Worm (Caenorhabditis elegans) whole organism, L4 larva: Measurements from ENCODE around the gene nhr-269.

Experiments used
- F10B5.3 ChIP-seq: sonication (generic microtip); optimal IDR thresholded peaks from 2 replicates; lab custom pipeline; 2016; ENCODE audit warnings: mild to moderate bottlenecking, missing genetic modification characterization, missing compliant biosample characterization
- F49E8.2 ChIP-seq: sonication (generic microtip); optimal IDR thresholded peaks from 2 replicates; lab custom pipeline; 2016; ENCODE audit warnings: missing compliant biosample characterization, mild to moderate bottlenecking, missing genetic modification characterization, borderline replicate concordance
- T20F7.1 ChIP-seq: fragments of 200-800 bp; sonication (Bioruptor generic); optimal IDR thresholded peaks from 2 replicates; lab custom pipeline; 2018; ENCODE audit warnings: mild to moderate bottlenecking, missing genetic modification characterization, missing compliant biosample characterization
- ZK546.5 ChIP-seq, 2 experiments: sonication (generic microtip); optimal IDR thresholded peaks; 2 replicates each; lab custom pipeline; 2017; ENCODE audit warnings: missing biosample characterization in 2 of 2, missing genetic modification characterization in 2 of 2
- attf-4 ChIP-seq: sonication (generic microtip); optimal IDR thresholded peaks from 3 replicates; lab custom pipeline; 2017; ENCODE audit warnings: missing biosample characterization, missing genetic modification characterization
- ceh-20 ChIP-seq: fragments of 200-800 bp; sonication (Bioruptor generic); IDR thresholded peaks from 2 replicates; pipeline ENCODE4 v1.3.6; 2022; ENCODE audit warnings: missing genetic modification reagents, missing genetic modification characterization, missing compliant biosample characterization
- ceh-28 ChIP-seq: fragments of 150-350 bp; optimal IDR thresholded peaks from 2 replicates; lab custom pipeline; 2014; ENCODE audit warnings: missing biosample characterization, missing genetic modification reagents, missing genetic modification characterization
- ceh-32 ChIP-seq: sonication (generic microtip); optimal IDR thresholded peaks from 2 replicates; lab custom pipeline; 2016; ENCODE audit warnings: mild to moderate bottlenecking, missing genetic modification characterization, missing compliant biosample characterization; ENCODE audit not compliant: poor library complexity
- ceh-44 ChIP-seq: fragments of 200-800 bp; sonication (Bioruptor generic); IDR thresholded peaks from 2 replicates; pipeline ENCODE4 v1.3.6; 2022; ENCODE audit warnings: missing genetic modification reagents, missing genetic modification characterization, missing compliant biosample characterization
- ceh-82 ChIP-seq: sonication (generic microtip); optimal IDR thresholded peaks from 2 replicates; lab custom pipeline; 2017; ENCODE audit warnings: missing biosample characterization, missing genetic modification characterization
- ces-1 ChIP-seq: fragments of 150-350 bp; sonication (generic microtip); optimal IDR thresholded peaks from 4 replicates; lab custom pipeline; 2014; ENCODE audit warnings: missing biosample characterization, missing genetic modification reagents, missing genetic modification characterization
- cey-2 ChIP-seq: sonication (generic microtip); optimal IDR thresholded peaks from 3 replicates; lab custom pipeline; 2017; ENCODE audit warnings: missing genetic modification characterization, mild to moderate bottlenecking, missing compliant biosample characterization, antibody characterized with exemption, borderline replicate concordance; ENCODE audit not compliant: insufficient read depth
- ctbp-1 ChIP-seq: fragments of 200-800 bp; sonication (Bioruptor generic); IDR thresholded peaks from 2 replicates; pipeline ENCODE4 v1.3.6; 2022; ENCODE audit warnings: missing genetic modification reagents, missing genetic modification characterization, missing compliant biosample characterization
- daf-16 ChIP-seq, 3 experiments: sonication (generic microtip); optimal IDR thresholded peaks; 2 replicates each; lab custom pipeline; 2016 to 2017; ENCODE audit warnings: missing genetic modification characterization in 3 of 3, missing genetic modification reagents in 3 of 3, mild to moderate bottlenecking in 2 of 3, missing compliant biosample characterization in 2 of 3, missing biosample characterization in 1 of 3, moderate library complexity in 1 of 3
- dmd-6 ChIP-seq: fragments of 200-800 bp; sonication (Bioruptor generic); IDR thresholded peaks from 2 replicates; pipeline ENCODE4 v1.3.6; 2022; ENCODE audit warnings: missing genetic modification reagents, missing genetic modification characterization, missing compliant biosample characterization
- dmd-9 ChIP-seq: fragments of 200-800 bp; sonication (Bioruptor generic); IDR thresholded peaks from 2 replicates; pipeline ENCODE4 v1.3.6; 2022; ENCODE audit warnings: missing genetic modification reagents, missing genetic modification characterization, missing compliant biosample characterization
- fos-1 ChIP-seq: fragments of 150-350 bp; optimal IDR thresholded peaks from 2 replicates; lab custom pipeline; 2014; ENCODE audit warnings: missing biosample characterization, missing genetic modification characterization
- hlh-11 ChIP-seq: fragments of 200-800 bp; sonication (Bioruptor generic); optimal IDR thresholded peaks from 2 replicates; lab custom pipeline; 2018; ENCODE audit warnings: mild to moderate bottlenecking, missing genetic modification characterization, missing compliant biosample characterization
- hmg-1.1 ChIP-seq: fragments of 200-800 bp; sonication (Bioruptor generic); IDR thresholded peaks from 2 replicates; pipeline ENCODE4 v1.3.6; 2022; ENCODE audit warnings: missing genetic modification reagents, missing genetic modification characterization, missing compliant biosample characterization
- lin-13 ChIP-seq: fragments of 150-350 bp; optimal IDR thresholded peaks from 2 replicates; lab custom pipeline; 2014; ENCODE audit warnings: missing biosample characterization, missing genetic modification reagents, missing genetic modification characterization
- lin-15B ChIP-seq: fragments of 150-350 bp; sonication (generic microtip); optimal IDR thresholded peaks from 3 replicates; lab custom pipeline; 2014; ENCODE audit warnings: missing biosample characterization, missing genetic modification characterization
- lin-38 ChIP-seq: fragments of 200-800 bp; sonication (Bioruptor generic); IDR thresholded peaks from 2 replicates; pipeline ENCODE4 v1.3.6; 2022; ENCODE audit warnings: missing genetic modification reagents, missing genetic modification characterization, missing compliant biosample characterization
- lsy-2 ChIP-seq, 2 experiments: fragments of 150-350 bp in 1 of 2; sonication (generic microtip) in 1 of 2; optimal IDR thresholded peaks; 2 replicates each; lab custom pipeline; 2014 to 2017; ENCODE audit warnings: missing biosample characterization in 2 of 2, missing genetic modification characterization in 2 of 2
- madf-5 ChIP-seq, 2 experiments: fragments of 200-800 bp; sonication (Bioruptor generic); IDR thresholded peaks; 2 replicates each; pipeline ENCODE4 v1.3.6; 2022; ENCODE audit warnings: missing compliant biosample characterization in 2 of 2, missing genetic modification characterization in 2 of 2
- madf-9 ChIP-seq: fragments of 200-800 bp; sonication (Bioruptor generic); conservative IDR thresholded peaks from 2 replicates; pipeline ENCODE4 v1.3.6; 2022; ENCODE audit warnings: missing genetic modification reagents, missing genetic modification characterization, missing compliant biosample characterization
- mxl-2 ChIP-seq: fragments of 200-800 bp; sonication (Bioruptor generic); conservative IDR thresholded peaks from 2 replicates; pipeline ENCODE4 v1.3.6; 2022; ENCODE audit warnings: missing genetic modification reagents, missing genetic modification characterization, missing compliant biosample characterization
- mxl-3 ChIP-seq: fragments of 200-800 bp; sonication (Bioruptor generic); optimal IDR thresholded peaks from 2 replicates; lab custom pipeline; 2018; ENCODE audit warnings: mild to moderate bottlenecking, missing genetic modification characterization, missing compliant biosample characterization
- nhr-11 ChIP-seq: fragments of 150-350 bp; optimal IDR thresholded peaks from 2 replicates; lab custom pipeline; 2014; ENCODE audit warnings: missing biosample characterization, missing genetic modification characterization
- nhr-111 ChIP-seq: fragments of 200-800 bp; sonication (Bioruptor generic); optimal IDR thresholded peaks from 2 replicates; lab custom pipeline; 2018; ENCODE audit warnings: mild to moderate bottlenecking, missing genetic modification characterization, missing compliant biosample characterization
- nhr-237 ChIP-seq: sonication (generic microtip); optimal IDR thresholded peaks from 2 replicates; lab custom pipeline; 2017; ENCODE audit warnings: missing biosample characterization, missing genetic modification characterization
- nhr-28 ChIP-seq: fragments of 150-350 bp; optimal IDR thresholded peaks from 2 replicates; lab custom pipeline; 2014; ENCODE audit warnings: missing biosample characterization, missing genetic modification characterization
- nhr-41 ChIP-seq: fragments of 200-800 bp; sonication (Bioruptor generic); IDR thresholded peaks from 2 replicates; pipeline ENCODE4 v1.3.6; 2022; ENCODE audit warnings: missing genetic modification reagents, missing genetic modification characterization, missing compliant biosample characterization
- nhr-42 ChIP-seq: fragments of 200-800 bp; sonication (Bioruptor generic); IDR thresholded peaks from 2 replicates; pipeline ENCODE4 v1.3.6; 2022; ENCODE audit warnings: missing genetic modification characterization, missing compliant biosample characterization
- sdz-12 ChIP-seq: fragments of 200-800 bp; sonication (Bioruptor generic); optimal IDR thresholded peaks from 2 replicates; lab custom pipeline; 2018; ENCODE audit warnings: mild to moderate bottlenecking, missing genetic modification characterization, missing compliant biosample characterization
- set-16 ChIP-seq: fragments of 200-800 bp; sonication (Bioruptor generic); IDR thresholded peaks from 2 replicates; pipeline ENCODE4 v1.3.6; 2022; ENCODE audit warnings: missing genetic modification reagents, missing genetic modification characterization, missing compliant biosample characterization
- skn-1 ChIP-seq: fragments of 150-350 bp; optimal IDR thresholded peaks from 2 replicates; lab custom pipeline; 2014; ENCODE audit warnings: missing biosample characterization, missing genetic modification characterization
- snpc-4 ChIP-seq: fragments of 150-350 bp; optimal IDR thresholded peaks from 2 replicates; lab custom pipeline; 2014; ENCODE audit warnings: missing biosample characterization, missing genetic modification characterization
- tag-97 ChIP-seq: fragments of 200-800 bp; sonication (Bioruptor generic); IDR thresholded peaks from 2 replicates; pipeline ENCODE4 v1.3.6; 2022; ENCODE audit warnings: missing genetic modification characterization, missing compliant biosample characterization
- unc-130 ChIP-seq: sonication (generic microtip); optimal IDR thresholded peaks from 2 replicates; lab custom pipeline; 2016; ENCODE audit warnings: missing genetic modification reagents, missing genetic modification characterization, missing compliant biosample characterization
- unc-62 ChIP-seq, 3 experiments: fragments of 150-350 bp in 1 of 3; sonication (generic microtip); optimal IDR thresholded peaks in 2 of 3; peaks in 1 of 3; 1 replicate in 1 of 3; 2 replicates in 2 of 3; lab custom pipeline; 2014 to 2017; ENCODE audit warnings: missing biosample characterization in 3 of 3, missing genetic modification characterization in 3 of 3, missing genetic modification reagents in 3 of 3, missing genotype in 1 of 3

The nhr-269 gene

DNA sequence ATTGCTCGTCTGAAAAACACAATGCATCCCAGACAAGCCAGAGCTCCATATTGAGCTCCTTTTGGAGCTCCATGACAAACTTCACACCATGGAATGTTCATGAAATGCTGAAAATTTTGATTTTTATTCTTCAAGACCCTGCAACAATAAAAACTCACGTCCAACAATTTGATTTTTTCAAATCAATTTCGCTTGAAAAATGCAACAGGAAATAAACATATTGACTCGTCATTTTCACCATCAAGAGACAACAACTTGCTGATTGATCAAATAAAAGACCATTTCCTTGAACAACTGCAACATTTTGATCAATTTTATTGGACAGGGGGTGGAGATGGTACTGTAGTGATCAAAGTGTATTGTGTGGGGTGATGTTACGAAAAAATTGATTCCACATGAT lies at the start of gene nhr-269:
Gene nhr-269, minus strand, starts transcription at position 101 of the 400 bp plus-strand sequence.
- TF ChIP-seq madf-5 (GFP tag; IDR thresholded peaks at IDR 0.05; lab: Robert Waterston, UW) (no peak), nhr-42 (GFP tag; lab: Robert Waterston, UW) (no peak), ceh-20 (GFP tag; lab: Robert Waterston, UW) (no peak), unc-130 (GFP tag; lab: Kevin White, UChicago) (no peak), F49E8.2 (no peak), hmg-1.1 (GFP tag; lab: Robert Waterston, UW) (no peak), mxl-3 (no peak)

DNA sequence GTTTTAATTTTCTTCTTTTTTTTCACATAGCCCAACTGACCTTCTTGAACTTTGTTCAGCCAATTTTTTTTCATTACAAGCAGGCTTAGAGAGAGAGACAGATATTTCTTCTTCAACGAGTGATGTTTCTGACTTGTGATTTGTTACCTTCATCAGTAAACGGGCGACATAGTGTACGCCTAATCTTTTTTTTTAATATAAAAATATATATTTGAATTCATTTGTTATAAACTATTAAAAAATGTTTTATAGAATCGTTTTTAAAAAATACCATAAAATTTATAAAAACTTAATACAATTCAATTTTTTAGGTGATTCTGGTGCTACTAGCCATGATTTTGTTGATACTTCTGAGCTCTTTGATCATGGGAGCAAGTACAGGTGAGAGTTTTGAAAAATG lies 48.2 kb upstream of the nhr-269 start, which contains the start of gene T06E6.10:
Gene T06E6.10, plus strand, starts transcription at position 301 of the 400 bp plus-strand sequence.
- TF ChIP-seq T20F7.1 (GFP tag; lab: Kevin White, UChicago) = no peak
- no peak for TF ChIP-seq snpc-4 (tag; lab: Kevin White, UChicago)
- TF ChIP-seq tag-97 (GFP tag; lab: Robert Waterston, UW) = no peak
- no peak for TF ChIP-seq F10B5.3 (tag; lab: Kevin White, UChicago)
- no peak for TF ChIP-seq nhr-28

DNA sequence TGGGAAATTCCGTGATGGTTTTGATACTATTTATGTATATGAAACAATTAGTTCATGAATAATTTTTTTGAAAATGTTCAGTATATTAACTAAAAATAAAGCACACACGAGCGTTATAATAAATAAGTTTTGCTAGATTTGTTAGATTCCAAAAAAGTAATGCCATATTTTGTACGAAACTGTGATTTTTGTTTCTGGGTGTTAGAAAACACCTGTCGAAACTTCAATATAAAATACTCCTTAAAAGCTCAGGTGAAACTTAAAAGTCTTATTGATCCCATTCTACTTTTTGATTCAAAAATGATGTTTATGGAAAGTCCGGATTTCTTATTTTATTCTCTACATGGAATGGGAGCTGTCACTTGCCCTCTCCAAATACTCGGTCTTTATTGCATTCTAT lies 46.3 kb upstream of the nhr-269 start, which contains the start of gene srh-265:
Gene srh-265, plus strand, starts transcription at position 301 of the 400 bp plus-strand sequence.
- TF ChIP-seq ceh-44 = no peak
- no peak for TF ChIP-seq ceh-28
- TF ChIP-seq hlh-11 (tag; lab: Kevin White, UChicago) = no peak
- no peak for TF ChIP-seq lin-13
- TF ChIP-seq madf-9 = no peak
- TF ChIP-seq dmd-9 (GFP tag; lab: Robert Waterston, UW) = no peak
- TF ChIP-seq ceh-82 (tag; lab: Kevin White, UChicago) = no peak
- TF ChIP-seq attf-4 (tag; lab: Kevin White, UChicago) = no peak
- no peak for TF ChIP-seq nhr-11 (tag; lab: Kevin White, UChicago)
- TF ChIP-seq skn-1 (tag; lab: Kevin White, UChicago) = no peak
- TF ChIP-seq unc-62 (GFP tag; optimal IDR thresholded peaks at IDR 0.05 in 1 of 2; lab: Kevin White, UChicago) = no peak
- no peak for TF ChIP-seq unc-62 (tag; optimal IDR thresholded peaks at IDR 0.05; lab: Kevin White, UChicago)
- TF ChIP-seq set-16 (GFP tag; lab: Robert Waterston, UW) = no peak
- no peak for TF ChIP-seq madf-5 (GFP tag; IDR thresholded peaks at IDR 0.05; lab: Robert Waterston, UW)
- TF ChIP-seq ceh-20 (GFP tag; lab: Robert Waterston, UW) = no peak
- TF ChIP-seq T20F7.1 (GFP tag; lab: Kevin White, UChicago) = no peak

DNA sequence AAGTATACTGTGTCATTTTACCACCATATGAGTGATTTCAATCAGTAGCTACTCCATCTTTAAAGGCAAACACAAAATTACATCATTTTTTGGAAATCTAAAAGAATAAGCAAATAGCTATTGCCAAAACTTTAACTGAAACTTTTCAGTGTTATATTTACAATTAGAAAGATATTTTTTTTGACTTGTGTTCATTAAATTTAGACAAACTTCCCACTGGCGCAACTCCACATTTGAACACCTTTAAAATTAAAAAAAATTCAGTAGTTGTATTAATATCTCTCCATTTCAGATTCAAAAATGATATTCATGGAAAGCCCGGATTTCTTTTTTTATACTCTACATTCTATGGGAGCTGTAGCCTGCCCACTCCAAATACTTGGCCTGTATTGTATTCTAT lies 44.2 kb upstream of the nhr-269 start, which contains the start of gene srh-264:
Gene srh-264, plus strand, starts transcription at position 301 of the 400 bp plus-strand sequence.
- no peak for TF ChIP-seq lsy-2 (tag; optimal IDR thresholded peaks at IDR 0.05; lab: Kevin White, UChicago)
- TF ChIP-seq lin-15B (tag; lab: Kevin White, UChicago) = no peak
- TF ChIP-seq nhr-41 (GFP tag; lab: Robert Waterston, UW) = no peak
- TF ChIP-seq, all 104 proteins: peak for 0

DNA sequence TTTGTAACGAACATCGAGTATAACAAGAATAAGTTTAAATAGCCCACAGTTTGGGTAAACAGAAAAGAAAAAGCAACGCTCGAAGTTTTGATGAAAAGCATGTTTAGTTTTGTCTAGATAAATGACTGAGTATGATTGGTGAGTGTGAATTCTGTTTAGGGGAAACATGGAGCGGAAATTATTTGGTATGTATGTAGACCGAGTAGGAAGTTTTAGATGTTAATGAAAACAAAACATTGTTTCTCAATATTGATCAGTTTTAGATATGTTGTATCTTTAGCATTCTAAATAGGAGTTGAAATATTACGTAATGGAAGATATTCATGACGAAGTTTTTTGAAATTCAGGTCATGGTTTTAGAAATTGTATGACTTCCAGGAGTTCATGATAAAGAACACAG lies 43.0 kb upstream of the nhr-269 start, which contains the start of gene srbc-63:
Gene srbc-63, minus strand, starts transcription at position 101 of the 400 bp plus-strand sequence.
- TF ChIP-seq mxl-2 (GFP tag; lab: Robert Waterston, UW) (no peak), ceh-32 (no peak), mxl-3 (no peak), set-16 (GFP tag; lab: Robert Waterston, UW) (no peak), sdz-12 (no peak), fos-1 (tag; lab: Kevin White, UChicago) (no peak), dmd-6 (GFP tag; lab: Robert Waterston, UW) (no peak), ctbp-1 (GFP tag; lab: Robert Waterston, UW) (no peak), nhr-111 (GFP tag; lab: Kevin White, UChicago) (no peak), lin-38 (GFP tag; lab: Robert Waterston, UW) (no peak), cey-2 (tag; lab: Kevin White, UChicago) (no peak), ces-1 (no peak), T20F7.1 (GFP tag; lab: Kevin White, UChicago) (no peak), nhr-42 (GFP tag; lab: Robert Waterston, UW) (no peak), snpc-4 (tag; lab: Kevin White, UChicago) (no peak), ZK546.5 (tag; optimal IDR thresholded peaks at IDR 0.05; lab: Kevin White, UChicago) (no peak), tag-97 (GFP tag; lab: Robert Waterston, UW) (no peak), daf-16 (GFP tag; optimal IDR thresholded peaks at IDR 0.05; lab: Kevin White, UChicago) (no peak), daf-16 (tag; optimal IDR thresholded peaks at IDR 0.05; lab: Kevin White, UChicago) (no peak), nhr-237 (tag; lab: Kevin White, UChicago) (no peak)
- TF ChIP-seq, all 104 proteins: peak for 0
